Fruit fly (Drosophila melanogaster): ENCODE data around the gene CG17776.

CG17776 gene

DNA sequence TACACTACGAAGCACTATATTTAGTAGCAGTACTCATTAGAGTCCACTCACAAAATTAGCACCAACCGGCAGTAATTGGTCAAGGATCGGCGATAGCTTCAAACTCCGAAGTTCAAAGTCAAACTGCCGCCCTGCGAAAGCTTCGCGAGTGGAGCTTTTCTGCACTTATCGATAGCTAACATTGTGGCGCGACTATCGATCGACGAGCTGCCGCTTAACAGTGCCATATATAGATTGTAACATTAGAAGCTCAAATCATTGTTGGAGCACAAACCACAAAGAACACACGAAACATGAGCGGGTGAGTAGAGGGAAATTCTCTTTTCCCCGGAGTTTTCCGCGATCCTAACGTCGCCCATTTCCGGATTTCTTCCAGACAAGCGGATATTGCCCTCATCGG lies 39.4 kb upstream of the CG17776 start, which contains the start of gene Pgd (continued):
- no peak for TF ChIP-seq gcm2 (GFP tag; optimal IDR thresholded peaks at IDR 0.05)
- TF ChIP-seq cwo (GFP tag; optimal IDR thresholded peaks at IDR 0.05), result no peak
- no peak for TF ChIP-seq peb (GFP tag; IDR thresholded peaks at IDR 0.05)
- no peak for TF ChIP-seq CG12219 (GFP tag; optimal IDR thresholded peaks at IDR 0.05)
- no peak for TF ChIP-seq Dbx (GFP tag; IDR thresholded peaks at IDR 0.05)
- no peak for TF ChIP-seq Dek (tag; optimal IDR thresholded peaks at IDR 0.05)
- TF ChIP-seq Nf-YC (tag; optimal IDR thresholded peaks at IDR 0.05), result peak; percentile 12
- peak; percentile 50; the same call in 2 of the 3 replicates for TF ChIP-seq CG34224 (GFP tag; IDR thresholded peaks at IDR 0.05; ENCODE audit: partially characterized antibody)
- no peak for TF ChIP-seq twi (tag; optimal IDR thresholded peaks at IDR 0.05)
- TF ChIP-seq CG11560 (tag; IDR thresholded peaks at IDR 0.05), result no peak
- no peak for TF ChIP-seq prd (optimal IDR thresholded peaks at IDR 0.05)
- TF ChIP-seq prd (GFP tag; IDR thresholded peaks at IDR 0.05), result no peak
- TF ChIP-seq Meics (GFP tag; optimal IDR thresholded peaks at IDR 0.05), result no peak
- no peak for TF ChIP-seq Side (GFP tag; optimal IDR thresholded peaks at IDR 0.05)
- TF ChIP-seq CG34422 (GFP tag; IDR thresholded peaks at IDR 0.05), result no peak
- TF ChIP-seq slp2 (GFP tag; optimal IDR thresholded peaks at IDR 0.05), result no peak
- TF ChIP-seq E2f2 (GFP tag; IDR thresholded peaks at IDR 0.05), result peak; percentile 82
- TF ChIP-seq CG10267 (tag; optimal IDR thresholded peaks at IDR 0.05), result no peak
- TF ChIP-seq CG7745 (tag; optimal IDR thresholded peaks at IDR 0.05), result no peak
- no peak for TF ChIP-seq pros (GFP tag; optimal IDR thresholded peaks at IDR 0.05)
- no peak for TF ChIP-seq CG18476 (GFP tag; optimal IDR thresholded peaks at IDR 0.05)
- TF ChIP-seq CG18262 (tag; optimal IDR thresholded peaks at IDR 0.05), result no peak
- TF ChIP-seq HLH54F (GFP tag; optimal IDR thresholded peaks at IDR 0.05), result no peak
- no peak for TF ChIP-seq bigmax (GFP tag; optimal IDR thresholded peaks at IDR 0.05)
- TF ChIP-seq CG10565 (GFP tag; optimal IDR thresholded peaks at IDR 0.05), result no peak
- TF ChIP-seq CrebB (tag; optimal IDR thresholded peaks at IDR 0.05), result no peak
- no peak for TF ChIP-seq sqz (GFP tag; optimal IDR thresholded peaks at IDR 0.05)
- peak; percentile 39; the same call in 1 of the 3 replicates for TF ChIP-seq knrl (GFP tag; IDR thresholded peaks at IDR 0.05; ENCODE audit: partially characterized antibody)
- TF ChIP-seq tap (tag; optimal IDR thresholded peaks at IDR 0.05), result no peak
- TF ChIP-seq cad (GFP tag; optimal IDR thresholded peaks at IDR 0.05), result no peak
- peak; percentile 26 for TF ChIP-seq CG18599 (GFP tag; optimal IDR thresholded peaks at IDR 0.05)
- TF ChIP-seq CG17829 (tag; optimal IDR thresholded peaks at IDR 0.05), result no peak
- no peak for TF ChIP-seq CG3065 (GFP tag; optimal IDR thresholded peaks at IDR 0.05)
- no peak for TF ChIP-seq CG4707 (GFP tag; optimal IDR thresholded peaks at IDR 0.05)
- TF ChIP-seq Gsc (GFP tag; IDR thresholded peaks at IDR 0.05), result no peak
- no peak for TF ChIP-seq Max (GFP tag; optimal IDR thresholded peaks at IDR 0.05)
- no peak for TF ChIP-seq CG15696 (tag; optimal IDR thresholded peaks at IDR 0.05)
- no peak for TF ChIP-seq CG9817 (tag; optimal IDR thresholded peaks at IDR 0.05)
- no peak for TF ChIP-seq trh (GFP tag; optimal IDR thresholded peaks at IDR 0.05)
- no peak for TF ChIP-seq CG8089 (GFP tag; optimal IDR thresholded peaks at IDR 0.05)
- TF ChIP-seq lbe (GFP tag; optimal IDR thresholded peaks at IDR 0.05), result no peak
- TF ChIP-seq CG14860 (GFP tag; IDR thresholded peaks at IDR 0.05; ENCODE audit: partially characterized antibody), result 0 out of 3 replicates have a peak, but pooled peaks have one; percentile 12
- TF ChIP-seq YL-1 (GFP tag; optimal IDR thresholded peaks at IDR 0.05), result no peak
- no peak for TF ChIP-seq Taf1 (GFP tag; IDR thresholded peaks at IDR 0.05)
- TF ChIP-seq Spps (tag; optimal IDR thresholded peaks at IDR 0.05), result no peak
- TF ChIP-seq crol (GFP tag; IDR thresholded peaks at IDR 0.05), result no peak
- TF ChIP-seq CG16779 (GFP tag; IDR thresholded peaks at IDR 0.05), result no peak
- no peak for TF ChIP-seq z (GFP tag; IDR thresholded peaks at IDR 0.05)
- TF ChIP-seq CHES-1-like (GFP tag; optimal IDR thresholded peaks at IDR 0.05), result no peak
- TF ChIP-seq Drgx (GFP tag; IDR thresholded peaks at IDR 0.05), result no peak
- no peak for TF ChIP-seq fru (optimal IDR thresholded peaks at IDR 0.05)
- TF ChIP-seq Sin3A (optimal IDR thresholded peaks at IDR 0.05), result no peak
- TF ChIP-seq CG8281 (tag; optimal IDR thresholded peaks at IDR 0.05), result no peak
